Fruit fly (Drosophila melanogaster): ENCODE results near the gene CG12065.

The CG12065 gene

dm6 chrX:8571936-8572335, 2.2 kb upstream of the CG12065 start:
- no peak for TF ChIP-seq CG4496 (GFP tag; IDR thresholded peaks at IDR 0.05)
- no peak for TF ChIP-seq CG34367 (tag; optimal IDR thresholded peaks at IDR 0.05)
- no peak for TF ChIP-seq CG14655 (GFP tag; optimal IDR thresholded peaks at IDR 0.05)
- no peak for TF ChIP-seq Ets98B (GFP tag; IDR thresholded peaks at IDR 0.05)
- no peak for TF ChIP-seq CG8159 (tag; optimal IDR thresholded peaks at IDR 0.05)
- no peak for TF ChIP-seq EcR (GFP tag; optimal IDR thresholded peaks at IDR 0.05)
- TF ChIP-seq Snoo (tag; optimal IDR thresholded peaks at IDR 0.05) = no peak
- TF ChIP-seq gl (tag; optimal IDR thresholded peaks at IDR 0.05) = no peak
- no peak for TF ChIP-seq D1 (tag; optimal IDR thresholded peaks at IDR 0.05)

DNA sequence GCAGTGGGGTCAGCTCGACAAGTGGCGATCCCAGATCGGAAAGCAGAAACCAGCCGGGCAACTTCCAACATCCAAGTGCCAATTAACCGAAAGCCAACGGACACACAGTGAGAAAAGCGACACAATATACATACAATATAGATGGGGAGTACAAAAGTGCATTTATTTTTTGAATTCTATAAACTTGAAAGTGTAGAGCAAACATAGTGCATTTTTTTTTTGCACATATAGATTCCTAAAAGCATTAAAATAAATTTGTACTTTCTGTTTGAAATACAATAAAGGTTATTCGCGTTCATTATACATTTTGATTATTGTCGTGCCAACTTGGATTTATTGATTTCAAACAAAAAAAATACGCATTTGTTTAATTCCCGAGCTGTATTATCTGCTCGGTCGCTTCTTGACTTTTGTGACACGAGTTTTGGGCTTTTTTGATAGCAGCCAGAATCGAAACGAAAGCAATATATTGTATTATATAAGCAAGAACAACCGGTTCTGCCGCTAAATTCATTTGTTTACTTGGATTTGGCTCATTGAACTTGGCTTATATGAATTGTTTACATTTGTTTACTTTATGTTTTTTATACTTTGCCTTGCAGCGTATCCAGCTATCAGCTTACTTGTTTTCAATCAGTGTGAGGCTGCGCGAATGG, 1.0 kb upstream of the CG12065 start, which contains the start of gene spirit:
Gene spirit (minus strand): TSS at position 655 of the 656 bp plus-strand sequence.
- TF ChIP-seq CG14655 (GFP tag; optimal IDR thresholded peaks at IDR 0.05) (peak; percentile 14), rn (GFP tag; IDR thresholded peaks at IDR 0.05) (no peak), CG13204 (GFP tag; optimal IDR thresholded peaks at IDR 0.05) (no peak), Ets98B (GFP tag; IDR thresholded peaks at IDR 0.05) (0 out of 2 replicates have a peak, but pooled peaks have one; percentile 10), CG32121 (GFP tag; IDR thresholded peaks at IDR 0.05) (no peak), CG8301 (tag; optimal IDR thresholded peaks at IDR 0.05) (peak; percentile 1), CG9948 (tag; optimal IDR thresholded peaks at IDR 0.05) (no peak), CG15710 (tag; optimal IDR thresholded peaks at IDR 0.05) (no peak), CG17806 (tag; optimal IDR thresholded peaks at IDR 0.05) (no peak), EcR (GFP tag; optimal IDR thresholded peaks at IDR 0.05) (no peak), CG8159 (tag; optimal IDR thresholded peaks at IDR 0.05) (no peak), CG10348 (GFP tag; IDR thresholded peaks at IDR 0.05) (no peak)

- TF ChIP-seq CG14655 (GFP tag; optimal IDR thresholded peaks at IDR 0.05) (peak; percentile 51), CG17806 (tag; optimal IDR thresholded peaks at IDR 0.05) (peak; percentile 45), CG10348 (GFP tag; IDR thresholded peaks at IDR 0.05) (no peak), CG8301 (tag; optimal IDR thresholded peaks at IDR 0.05) (peak; percentile 48), Pif1B (GFP tag; optimal IDR thresholded peaks at IDR 0.05) (peak; percentile 58), EcR (GFP tag; optimal IDR thresholded peaks at IDR 0.05) (no peak), Pif1A (GFP tag; optimal IDR thresholded peaks at IDR 0.05) (peak; percentile 52), CG9948 (tag; optimal IDR thresholded peaks at IDR 0.05) (peak; percentile 29), CG8159 (tag; optimal IDR thresholded peaks at IDR 0.05) (peak; percentile 58), CG32121 (GFP tag; IDR thresholded peaks at IDR 0.05) (no peak), CG13204 (GFP tag; optimal IDR thresholded peaks at IDR 0.05) (no peak), Snoo (tag; optimal IDR thresholded peaks at IDR 0.05) (peak; percentile 46), CG12605 (GFP tag; IDR thresholded peaks at IDR 0.05) (peak; percentile 25), CG34367 (tag; optimal IDR thresholded peaks at IDR 0.05) (peak; percentile 33), CG4496 (GFP tag; IDR thresholded peaks at IDR 0.05) (peak; percentile 30; the same call in 1 of the 3 replicates), Ets98B (GFP tag; IDR thresholded peaks at IDR 0.05) (peak; percentile 31; the same call in 1 of the 2 replicates), gl (tag; optimal IDR thresholded peaks at IDR 0.05) (no peak), D1 (tag; optimal IDR thresholded peaks at IDR 0.05) (no peak), CG15710 (tag; optimal IDR thresholded peaks at IDR 0.05) (peak; percentile 21), fd96Ca (GFP tag; IDR thresholded peaks at IDR 0.05) (peak; percentile 48; the same call in 2 of the 3 replicates), rn (GFP tag; IDR thresholded peaks at IDR 0.05) (0 out of 2 replicates have a peak, but pooled peaks have one; percentile 4)
Measured at dm6 chrX:8574672-8575350, 705 bp downstream of the CG12065 start.

- TF ChIP-seq fd96Ca (GFP tag; IDR thresholded peaks at IDR 0.05) = no peak
- TF ChIP-seq D1 (tag; optimal IDR thresholded peaks at IDR 0.05) = no peak
- no peak for TF ChIP-seq CG14655 (GFP tag; optimal IDR thresholded peaks at IDR 0.05)
- no peak for TF ChIP-seq CG8159 (tag; optimal IDR thresholded peaks at IDR 0.05)
- no peak for TF ChIP-seq CG32121 (GFP tag; IDR thresholded peaks at IDR 0.05)
- TF ChIP-seq CG9948 (tag; optimal IDR thresholded peaks at IDR 0.05) = no peak
- no peak for TF ChIP-seq CG10348 (GFP tag; IDR thresholded peaks at IDR 0.05)
- TF ChIP-seq CG4496 (GFP tag; IDR thresholded peaks at IDR 0.05) = no peak
Measured at dm6 chrX:8576675-8577074, 2.6 kb downstream of the CG12065 start.

DNA sequence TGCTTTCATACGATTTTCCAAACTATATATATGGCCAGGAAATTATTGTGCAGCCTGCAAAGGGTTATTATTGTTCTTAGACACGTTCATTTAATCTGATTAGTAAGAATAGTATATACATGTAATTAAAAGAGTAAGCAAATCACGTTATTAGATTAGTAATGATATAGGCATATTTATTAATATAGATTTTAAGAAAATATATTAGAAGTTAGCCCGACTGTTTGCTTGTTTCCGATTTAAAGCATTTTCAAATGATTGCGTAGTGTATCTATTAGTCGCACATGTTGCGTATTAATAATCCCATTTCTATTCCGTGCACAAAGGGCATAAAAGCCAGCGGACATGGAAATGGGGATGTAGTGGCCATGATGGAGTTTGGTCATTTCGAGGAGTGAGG, 5.0 kb downstream of the CG12065 start:
- TF ChIP-seq fd96Ca (GFP tag; IDR thresholded peaks at IDR 0.05) (no peak), CG8159 (tag; optimal IDR thresholded peaks at IDR 0.05) (no peak), CG10348 (GFP tag; IDR thresholded peaks at IDR 0.05) (no peak), Pif1B (GFP tag; optimal IDR thresholded peaks at IDR 0.05) (no peak), CG4496 (GFP tag; IDR thresholded peaks at IDR 0.05) (no peak), CG34367 (tag; optimal IDR thresholded peaks at IDR 0.05) (no peak), EcR (GFP tag; optimal IDR thresholded peaks at IDR 0.05) (no peak), rn (GFP tag; IDR thresholded peaks at IDR 0.05) (no peak)

DNA sequence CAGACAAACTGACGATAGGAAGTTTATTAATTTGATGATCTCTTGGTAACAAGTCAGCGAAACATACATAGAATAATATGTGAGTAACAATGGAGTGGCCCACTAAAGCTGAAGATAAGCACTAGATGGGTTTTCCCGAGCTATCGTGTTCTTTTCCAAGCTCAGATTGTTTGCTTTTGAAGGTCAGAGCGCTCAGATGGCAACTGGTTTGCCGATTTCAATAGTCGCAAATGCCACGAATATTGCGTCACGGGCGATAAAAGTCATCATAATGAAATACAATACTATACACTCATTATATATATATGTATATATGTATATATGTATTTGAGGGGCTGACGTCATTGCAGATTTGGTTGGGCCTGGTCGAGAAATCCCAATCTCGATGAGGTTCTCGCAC, 5.8 kb downstream of the CG12065 start:
- TF ChIP-seq EcR (GFP tag; optimal IDR thresholded peaks at IDR 0.05) (no peak), CG15710 (tag; optimal IDR thresholded peaks at IDR 0.05) (no peak), Pif1B (GFP tag; optimal IDR thresholded peaks at IDR 0.05) (no peak), CG32121 (GFP tag; IDR thresholded peaks at IDR 0.05) (no peak), CG12605 (GFP tag; IDR thresholded peaks at IDR 0.05) (no peak), rn (GFP tag; IDR thresholded peaks at IDR 0.05) (no peak), CG4496 (GFP tag; IDR thresholded peaks at IDR 0.05) (no peak), Ets98B (GFP tag; IDR thresholded peaks at IDR 0.05) (no peak), CG14655 (GFP tag; optimal IDR thresholded peaks at IDR 0.05) (no peak), CG17806 (tag; optimal IDR thresholded peaks at IDR 0.05) (no peak), CG13204 (GFP tag; optimal IDR thresholded peaks at IDR 0.05) (no peak)
